Fruit fly (Drosophila melanogaster) Kc167 (cell line): Measurements from ENCODE around the gene Ir25a.

Source experiments
- Sin3A ChIP-seq: fragments of >200 bp; optimal IDR thresholded peaks from 2 replicates; lab custom pipeline; 2018; ENCODE audit warnings: missing external identifiers
- psq ChIP-seq: fragments of >200 bp; optimal IDR thresholded peaks from 2 replicates; lab custom pipeline; 2017; ENCODE audit warnings: missing external identifiers
- ttk ChIP-seq: sonication (Bioruptor generic); optimal IDR thresholded peaks from 2 replicates; lab custom pipeline; 2017; ENCODE audit warnings: missing external identifiers

DNA sequence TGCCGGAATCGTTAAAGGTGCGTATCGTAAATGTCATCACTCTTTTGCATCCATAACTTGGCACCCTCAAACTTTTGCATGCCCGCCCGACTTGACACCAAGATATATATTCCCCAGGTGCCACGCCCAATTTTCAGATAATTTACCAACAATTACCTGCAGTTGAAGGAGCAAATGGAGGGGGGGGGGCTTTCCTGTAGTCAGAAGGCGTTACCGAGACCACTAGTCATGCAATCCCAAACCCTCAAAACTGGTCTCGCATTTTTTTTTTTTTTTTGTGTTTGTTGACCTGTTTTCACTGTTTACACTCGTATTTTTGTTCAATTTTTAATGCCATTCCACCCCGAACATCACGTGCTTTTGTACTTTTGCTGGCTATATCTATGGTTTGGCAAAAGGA lies 9.4 kb downstream of the Ir25a start:
- TF ChIP-seq Sin3A: no peak
- TF ChIP-seq psq: no peak
- TF ChIP-seq ttk (lab: Kevin White, UChicago): no peak
